Worm (Caenorhabditis elegans) whole organism, L2 larva: ENCODE data around the gene pas-1.

Experiments used
- C34F6.9 ChIP-seq: fragments of 150-350 bp; optimal IDR thresholded peaks from 2 replicates; lab custom pipeline; 2014; ENCODE audit warnings: missing biosample characterization, missing genetic modification characterization
- F13H6.1 ChIP-seq: sonication (generic microtip); optimal IDR thresholded peaks from 2 replicates; lab custom pipeline; 2016; ENCODE audit warnings: missing genetic modification characterization, missing compliant biosample characterization
- R02D3.7 ChIP-seq: fragments of 150-350 bp; optimal IDR thresholded peaks from 2 replicates; lab custom pipeline; 2014; ENCODE audit warnings: missing biosample characterization, missing genetic modification characterization
- ZK546.5 ChIP-seq: sonication (generic microtip); optimal IDR thresholded peaks from 2 replicates; lab custom pipeline; 2017; ENCODE audit warnings: missing biosample characterization, missing genetic modification characterization
- alr-1 ChIP-seq: fragments of 150-350 bp; optimal IDR thresholded peaks from 2 replicates; lab custom pipeline; 2014; ENCODE audit warnings: missing biosample characterization, missing genetic modification characterization
- ama-1 ChIP-seq: fragments of 150-350 bp; optimal IDR thresholded peaks from 2 replicates; lab custom pipeline; 2018; ENCODE audit warnings: inconsistent platforms
- ceh-16 ChIP-seq: fragments of 150-350 bp; optimal IDR thresholded peaks from 2 replicates; lab custom pipeline; 2014; ENCODE audit warnings: missing biosample characterization, missing genetic modification characterization
- ceh-82 ChIP-seq: fragments of 150-350 bp; optimal IDR thresholded peaks from 2 replicates; lab custom pipeline; 2014; ENCODE audit warnings: missing biosample characterization, missing genetic modification characterization
- crh-2 ChIP-seq: sonication (generic microtip); optimal IDR thresholded peaks from 2 replicates; lab custom pipeline; 2017; ENCODE audit warnings: missing biosample characterization, missing genetic modification characterization
- dmd-4 ChIP-seq: sonication (generic microtip); optimal IDR thresholded peaks from 2 replicates; lab custom pipeline; 2017; ENCODE audit warnings: missing biosample characterization, missing genetic modification characterization
- egl-27 ChIP-seq: sonication (generic microtip); optimal IDR thresholded peaks from 3 replicates; lab custom pipeline; 2017; ENCODE audit warnings: missing biosample characterization, missing genetic modification reagents, missing genetic modification characterization
- elt-1 ChIP-seq: fragments of 150-350 bp; optimal IDR thresholded peaks from 2 replicates; lab custom pipeline; 2014; ENCODE audit warnings: missing biosample characterization, missing genetic modification characterization
- elt-3 ChIP-seq: sonication (generic microtip); optimal IDR thresholded peaks from 2 replicates; lab custom pipeline; 2017; ENCODE audit warnings: missing biosample characterization, missing genetic modification characterization
- fos-1 ChIP-seq: fragments of 150-350 bp; optimal IDR thresholded peaks from 2 replicates; lab custom pipeline; 2014; ENCODE audit warnings: missing biosample characterization, missing genetic modification characterization
- gmeb-1 ChIP-seq: fragments of 150-350 bp; optimal IDR thresholded peaks from 2 replicates; lab custom pipeline; 2014; ENCODE audit warnings: missing biosample characterization, missing genetic modification characterization
- lin-11 ChIP-seq: fragments of 150-350 bp; sonication (generic microtip); optimal IDR thresholded peaks from 2 replicates; lab custom pipeline; 2014; ENCODE audit warnings: missing biosample characterization, missing genetic modification characterization, inconsistent platforms, mixed read lengths
- lin-13 ChIP-seq: fragments of 150-350 bp; optimal IDR thresholded peaks from 2 replicates; lab custom pipeline; 2014; ENCODE audit warnings: missing biosample characterization, missing genetic modification reagents, missing genetic modification characterization
- lin-39 ChIP-seq: fragments of 150-350 bp; optimal IDR thresholded peaks from 2 replicates; lab custom pipeline; 2014; ENCODE audit warnings: missing biosample characterization, missing genetic modification reagents, missing genetic modification characterization
- lsy-2 ChIP-seq, 2 experiments: fragments of 150-350 bp in 1 of 2; sonication (generic microtip) in 1 of 2; optimal IDR thresholded peaks; 2 replicates each; lab custom pipeline; 2014 to 2017; ENCODE audit warnings: missing biosample characterization in 2 of 2, missing genetic modification characterization in 2 of 2
- mbf-1 ChIP-seq: sonication (generic microtip); optimal IDR thresholded peaks from 2 replicates; lab custom pipeline; 2017; ENCODE audit warnings: missing biosample characterization, missing genetic modification characterization
- mdl-1 ChIP-seq, 2 experiments: fragments of 150-350 bp in 1 of 2; sonication (generic microtip) in 1 of 2; optimal IDR thresholded peaks; 2 replicates each; lab custom pipeline; 2017; ENCODE audit warnings: missing biosample characterization in 2 of 2, missing genetic modification characterization in 2 of 2
- nhr-11 ChIP-seq: fragments of 150-350 bp; optimal IDR thresholded peaks from 2 replicates; lab custom pipeline; 2014; ENCODE audit warnings: missing biosample characterization, missing genetic modification characterization
- nhr-129 ChIP-seq: fragments of 150-350 bp; optimal IDR thresholded peaks from 2 replicates; lab custom pipeline; 2014; ENCODE audit warnings: missing biosample characterization, missing genetic modification characterization
- nhr-21 ChIP-seq: fragments of 150-350 bp; optimal IDR thresholded peaks from 2 replicates; lab custom pipeline; 2014; ENCODE audit warnings: missing biosample characterization, missing genetic modification characterization
- nhr-23 ChIP-seq: fragments of 150-350 bp; optimal IDR thresholded peaks from 2 replicates; lab custom pipeline; 2014; ENCODE audit warnings: missing biosample characterization, missing genetic modification reagents, missing genetic modification characterization
- nhr-237 ChIP-seq: fragments of 150-350 bp; optimal IDR thresholded peaks from 2 replicates; lab custom pipeline; 2014; ENCODE audit warnings: missing biosample characterization, missing genetic modification characterization
- nhr-25 ChIP-seq: fragments of 150-350 bp; sonication (generic microtip); optimal IDR thresholded peaks from 3 replicates; lab custom pipeline; 2014; ENCODE audit warnings: missing biosample characterization, missing genetic modification characterization
- nhr-77 ChIP-seq: fragments of 150-350 bp; optimal IDR thresholded peaks from 2 replicates; lab custom pipeline; 2014; ENCODE audit warnings: missing biosample characterization, missing genetic modification characterization
- peb-1 ChIP-seq: fragments of 150-350 bp; optimal IDR thresholded peaks from 2 replicates; lab custom pipeline; 2014; ENCODE audit warnings: missing biosample characterization, missing genetic modification characterization
- sem-4 ChIP-seq: fragments of 150-350 bp; optimal IDR thresholded peaks from 2 replicates; lab custom pipeline; 2014; ENCODE audit warnings: missing biosample characterization, missing genetic modification reagents, missing genetic modification characterization
- sma-3 ChIP-seq: sonication (generic microtip); optimal IDR thresholded peaks from 2 replicates; lab custom pipeline; 2016; ENCODE audit warnings: missing genetic modification reagents, missing genetic modification characterization, missing compliant biosample characterization
- sma-9 ChIP-seq, 2 experiments: fragments of 150-350 bp in 1 of 2; sonication (generic microtip) in 1 of 2; optimal IDR thresholded peaks; 2 replicates each; lab custom pipeline; 2014 to 2016; ENCODE audit warnings: missing genetic modification characterization in 2 of 2, mild to moderate bottlenecking in 1 of 2, missing biosample characterization in 1 of 2, missing compliant biosample characterization in 1 of 2, missing genetic modification reagents in 1 of 2, moderate library complexity in 1 of 2
- snpc-4 ChIP-seq: fragments of 150-350 bp; optimal IDR thresholded peaks from 2 replicates; lab custom pipeline; 2014; ENCODE audit warnings: missing biosample characterization, missing genetic modification characterization
- unc-39 ChIP-seq: fragments of 150-350 bp; optimal IDR thresholded peaks from 2 replicates; lab custom pipeline; 2014; ENCODE audit warnings: missing biosample characterization, missing genetic modification characterization
- unc-55 ChIP-seq: fragments of 150-350 bp; sonication (generic microtip); optimal IDR thresholded peaks from 3 replicates; lab custom pipeline; 2014; ENCODE audit warnings: missing biosample characterization, missing genetic modification reagents, missing genetic modification characterization
- unc-62 ChIP-seq: fragments of 150-350 bp; optimal IDR thresholded peaks from 2 replicates; lab custom pipeline; 2014; ENCODE audit warnings: missing biosample characterization, missing genetic modification reagents, missing genetic modification characterization
- zag-1 ChIP-seq: fragments of 150-350 bp; optimal IDR thresholded peaks from 2 replicates; lab custom pipeline; 2014; ENCODE audit warnings: missing biosample characterization, missing genetic modification characterization

pas-1 gene

ce11 chrV:14422317-14422716, at the start of gene pas-1:
pas-1 (minus strand) TSS chrV:14422618.
- TF ChIP-seq nhr-237 (tag; lab: Kevin White, UChicago) (no peak), ZK546.5 (no peak), sem-4 (no peak), lin-39 (tag; lab: Kevin White, UChicago) (no peak), lin-11 (tag; lab: Kevin White, UChicago) (no peak), zag-1 (tag; lab: Kevin White, UChicago) (no peak), nhr-129 (tag; lab: Kevin White, UChicago) (no peak), nhr-25 (tag; lab: Kevin White, UChicago) (no peak), nhr-23 (tag; lab: Kevin White, UChicago) (no peak), nhr-11 (tag; lab: Kevin White, UChicago) (no peak), mdl-1 (tag; optimal IDR thresholded peaks at IDR 0.05; lab: Kevin White, UChicago) (no peak)

ce11 chrV:14468931-14469330, 46.5 kb upstream of the pas-1 start, which contains the start of gene clec-57:
clec-57 (plus strand) TSS chrV:14469231.
- no peak for TF ChIP-seq nhr-77 (tag; lab: Kevin White, UChicago)

- TF ChIP-seq unc-55 (GFP tag; lab: Kevin White, UChicago), result no peak
- peak; percentile 73 for TF ChIP-seq sma-9 (GFP tag; optimal IDR thresholded peaks at IDR 0.05; lab: Kevin White, UChicago)
- no peak for TF ChIP-seq sma-9 (tag; optimal IDR thresholded peaks at IDR 0.05; lab: Kevin White, UChicago)
- peak; percentile 59 for TF ChIP-seq nhr-21 (tag; lab: Kevin White, UChicago)
- no peak for TF ChIP-seq ceh-82 (tag; lab: Kevin White, UChicago)
- TF ChIP-seq snpc-4 (tag; lab: Kevin White, UChicago), result peak; percentile 96
- TF ChIP-seq zag-1 (tag; lab: Kevin White, UChicago), result peak; percentile 16
- peak; percentile 13 for TF ChIP-seq fos-1 (tag; lab: Kevin White, UChicago)
- peak; percentile 19 for TF ChIP-seq lin-13 (GFP tag; lab: Kevin White, UChicago)
- TF ChIP-seq elt-1 (tag; lab: Kevin White, UChicago), result no peak
- TF ChIP-seq ceh-16 (tag; lab: Kevin White, UChicago), result peak; percentile 51
- TF ChIP-seq nhr-11 (tag; lab: Kevin White, UChicago), result no peak
- peak; percentile 40 for TF ChIP-seq crh-2 (tag; lab: Kevin White, UChicago)
- TF ChIP-seq ama-1 (lab: Kevin White, UChicago), result peak; percentile 7
- peak; percentile 3 for TF ChIP-seq F13H6.1 (tag; lab: Kevin White, UChicago)
- TF ChIP-seq nhr-129 (tag; lab: Kevin White, UChicago), result peak; percentile 16
- peak; percentile 70 for TF ChIP-seq sma-3 (GFP tag; lab: Kevin White, UChicago)
- peak; percentile 20 for TF ChIP-seq egl-27 (tag; lab: Kevin White, UChicago)
- peak; percentile 5 for TF ChIP-seq C34F6.9 (tag; lab: Kevin White, UChicago)
Observed at ce11 chrV:14468196-14468874, 45.9 kb upstream of the pas-1 start, which contains the start of gene srz-97. srz-97 (minus strand) TSS chrV:14468246.

- TF ChIP-seq dmd-4 (no peak), peb-1 (tag; lab: Kevin White, UChicago) (no peak), mbf-1 (tag; lab: Kevin White, UChicago) (no peak), nhr-129 (tag; lab: Kevin White, UChicago) (peak; percentile 0), R02D3.7 (tag; lab: Kevin White, UChicago) (no peak), C34F6.9 (tag; lab: Kevin White, UChicago) (peak; percentile 45), unc-62 (GFP tag; lab: Kevin White, UChicago) (no peak), alr-1 (tag; lab: Kevin White, UChicago) (no peak), nhr-77 (tag; lab: Kevin White, UChicago) (no peak), ceh-16 (tag; lab: Kevin White, UChicago) (no peak), snpc-4 (tag; lab: Kevin White, UChicago) (no peak), nhr-237 (tag; lab: Kevin White, UChicago) (no peak), unc-39 (tag; lab: Kevin White, UChicago) (no peak), elt-3 (tag; lab: Kevin White, UChicago) (no peak), nhr-23 (tag; lab: Kevin White, UChicago) (no peak), ama-1 (lab: Kevin White, UChicago) (no peak), F13H6.1 (tag; lab: Kevin White, UChicago) (no peak), zag-1 (tag; lab: Kevin White, UChicago) (no peak), unc-55 (GFP tag; lab: Kevin White, UChicago) (peak; percentile 20), lsy-2 (tag; optimal IDR thresholded peaks at IDR 0.05; lab: Kevin White, UChicago) (no peak), lin-11 (tag; lab: Kevin White, UChicago) (no peak), gmeb-1 (tag; lab: Kevin White, UChicago) (no peak)
Observed at ce11 chrV:14464368-14464767, 42.0 kb upstream of the pas-1 start, which contains the start of gene F08H9.4. F08H9.4 (minus strand) TSS chrV:14464428.
